Worm (Caenorhabditis elegans) whole organism, L4 larva: ENCODE data around the gene toc-1.

Experiments
- ceh-20 ChIP-seq: fragments of 200-800 bp; sonication (Bioruptor generic); IDR thresholded peaks from 2 replicates; pipeline ENCODE4 v1.3.6; 2022; ENCODE audit warnings: missing genetic modification reagents, missing genetic modification characterization, missing compliant biosample characterization
- dmd-8 ChIP-seq: fragments of 200-800 bp; sonication (Bioruptor generic); IDR thresholded peaks from 2 replicates; pipeline ENCODE4 v1.3.6; 2022; ENCODE audit warnings: missing genetic modification characterization, missing compliant biosample characterization
- fkh-10 ChIP-seq: fragments of 150-350 bp; optimal IDR thresholded peaks from 2 replicates; lab custom pipeline; 2014; ENCODE audit warnings: missing biosample characterization, missing genetic modification reagents, missing genetic modification characterization
- madf-9 ChIP-seq: fragments of 200-800 bp; sonication (Bioruptor generic); conservative IDR thresholded peaks from 2 replicates; pipeline ENCODE4 v1.3.6; 2022; ENCODE audit warnings: missing genetic modification reagents, missing genetic modification characterization, missing compliant biosample characterization
- unc-39 ChIP-seq: sonication (generic microtip); optimal IDR thresholded peaks from 2 replicates; lab custom pipeline; 2017; ENCODE audit warnings: missing biosample characterization, missing genetic modification characterization
- unc-62 ChIP-seq, 3 experiments: fragments of 150-350 bp in 1 of 3; sonication (generic microtip); optimal IDR thresholded peaks in 2 of 3; peaks in 1 of 3; 1 replicate in 1 of 3; 2 replicates in 2 of 3; lab custom pipeline; 2014 to 2017; ENCODE audit warnings: missing biosample characterization in 3 of 3, missing genetic modification characterization in 3 of 3, missing genetic modification reagents in 3 of 3, missing genotype in 1 of 3

- no peak for TF ChIP-seq fkh-10 (GFP tag; lab: Kevin White, UChicago)
- TF ChIP-seq dmd-8 (GFP tag; lab: Robert Waterston, UW), result no peak
- no peak for TF ChIP-seq unc-62 (GFP tag; optimal IDR thresholded peaks at IDR 0.05 in 1 of 2; lab: Kevin White, UChicago)
- TF ChIP-seq unc-62 (tag; optimal IDR thresholded peaks at IDR 0.05; lab: Kevin White, UChicago), result no peak
- no peak for TF ChIP-seq ceh-20
- TF ChIP-seq madf-9 (GFP tag; lab: Robert Waterston, UW), result no peak
- TF ChIP-seq unc-39 (tag; lab: Kevin White, UChicago), result no peak
Observed at ce11 chrIII:5234312-5234711, 40.7 kb upstream of the toc-1 start, which contains the start of gene mrps-26.
